Worm (Caenorhabditis elegans) whole organism, L1 larva: Measurements from ENCODE around the gene srxa-16.

ENCODE experiments used
- aha-1 ChIP-seq: fragments of 150-350 bp; optimal IDR thresholded peaks from 2 replicates; lab custom pipeline; 2014; ENCODE audit warnings: missing biosample characterization, missing genetic modification characterization
- blmp-1 ChIP-seq: fragments of 150-350 bp; optimal IDR thresholded peaks from 2 replicates; lab custom pipeline; 2014; ENCODE audit warnings: missing biosample characterization, missing genetic modification characterization
- dsc-1 ChIP-seq: sonication (generic microtip); optimal IDR thresholded peaks from 2 replicates; lab custom pipeline; 2016; ENCODE audit warnings: mild to moderate bottlenecking, missing genetic modification characterization, missing compliant biosample characterization
- efl-1 ChIP-seq, 4 experiments: fragments of 150-350 bp; optimal IDR thresholded peaks in 3 of 4; peaks in 1 of 4; 1 replicate in 1 of 4; 2 replicates in 3 of 4; lab custom pipeline; 2014; ENCODE audit warnings: missing biosample characterization in 2 of 4, missing genetic modification characterization in 2 of 4, missing genetic modification reagents in 2 of 4
- mdl-1 ChIP-seq, 2 experiments: fragments of 150-350 bp; optimal IDR thresholded peaks; 2 replicates each; lab custom pipeline; 2014 to 2017; ENCODE audit warnings: missing biosample characterization in 2 of 2, missing genetic modification characterization in 2 of 2, inconsistent platforms in 1 of 2
- nhr-11 ChIP-seq: fragments of 150-350 bp; optimal IDR thresholded peaks from 2 replicates; lab custom pipeline; 2014; ENCODE audit warnings: missing biosample characterization, missing genetic modification characterization

DNA sequence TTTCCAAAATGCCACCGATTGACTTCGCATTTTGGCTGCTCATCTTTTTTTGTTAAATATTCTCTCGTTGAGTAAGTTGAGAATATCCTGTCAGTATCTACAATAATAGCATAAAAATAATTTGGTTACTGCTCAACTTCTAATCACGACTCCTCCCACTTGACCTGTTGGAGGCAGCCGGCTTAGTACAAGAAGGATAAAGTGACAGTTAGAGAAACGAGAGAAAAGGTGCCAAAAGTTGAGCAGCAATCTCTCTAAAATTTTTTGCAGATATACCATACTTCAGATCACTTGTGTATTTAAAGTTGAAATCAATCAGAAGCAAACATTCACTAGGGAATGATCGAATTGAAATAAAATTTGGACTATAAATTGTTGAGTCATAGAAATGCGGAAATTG is 10.6 kb upstream of the srxa-16 start, which contains the start of gene nhr-111:
- TF ChIP-seq aha-1 (no peak), dsc-1 (tag; lab: Kevin White, UChicago) (no peak), mdl-1 (tag; optimal IDR thresholded peaks at IDR 0.05; lab: Kevin White, UChicago) (no peak), efl-1 (optimal IDR thresholded peaks at IDR 0.05; lab: Kevin White, UChicago) (no peak), efl-1 (GFP tag; optimal IDR thresholded peaks at IDR 0.05 in 1 of 2; lab: Kevin White, UChicago) (no peak), blmp-1 (tag; lab: Kevin White, UChicago) (no peak), nhr-11 (tag; lab: Kevin White, UChicago) (no peak)
